Worm (Caenorhabditis elegans): ENCODE results near the gene Y51H4A.938.

- no peak for TF ChIP-seq dao-5 (tag; optimal IDR thresholded peaks at IDR 0.05)
- no peak for TF ChIP-seq him-1 (tag; optimal IDR thresholded peaks at IDR 0.05)
Observed at ce11 chrIV:16446664-16447063, 34.3 kb upstream of the Y51H4A.938 start.
